Fruit fly (Drosophila melanogaster) S2 (cell line): ENCODE measurements around the gene pnt.

Experiments used
- CG8478 ChIP-seq: fragments of >200 bp; optimal IDR thresholded peaks from 2 replicates; lab custom pipeline; 2018
- CTCF ChIP-seq, 2 experiments: fragments of >200 bp; optimal IDR thresholded peaks; 2 replicates each; lab custom pipeline; 2018

Gene pnt

DNA sequence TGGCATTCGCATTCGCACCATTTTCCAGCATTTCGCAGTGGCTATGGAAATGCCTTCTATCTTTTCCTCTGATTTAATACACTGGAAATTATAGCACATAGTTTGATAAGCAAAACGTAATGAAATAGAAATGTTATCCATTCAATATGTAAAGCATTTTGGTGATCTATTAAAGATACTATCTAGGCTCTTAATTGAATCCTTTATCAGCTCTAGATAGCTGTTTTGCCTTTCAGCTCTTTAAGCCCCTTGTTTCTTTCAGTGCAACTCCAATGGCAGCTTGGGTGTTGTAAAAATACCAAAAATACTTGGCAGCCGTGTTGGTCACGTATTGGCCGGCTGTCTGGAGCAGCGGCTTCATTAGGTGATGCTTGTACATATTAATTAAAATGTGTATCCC lies 19.1 kb upstream of the pnt start:
- no peak for TF ChIP-seq CTCF (optimal IDR thresholded peaks at IDR 0.05; lab: Kevin White, UChicago)
- TF ChIP-seq CG8478 = no peak

DNA sequence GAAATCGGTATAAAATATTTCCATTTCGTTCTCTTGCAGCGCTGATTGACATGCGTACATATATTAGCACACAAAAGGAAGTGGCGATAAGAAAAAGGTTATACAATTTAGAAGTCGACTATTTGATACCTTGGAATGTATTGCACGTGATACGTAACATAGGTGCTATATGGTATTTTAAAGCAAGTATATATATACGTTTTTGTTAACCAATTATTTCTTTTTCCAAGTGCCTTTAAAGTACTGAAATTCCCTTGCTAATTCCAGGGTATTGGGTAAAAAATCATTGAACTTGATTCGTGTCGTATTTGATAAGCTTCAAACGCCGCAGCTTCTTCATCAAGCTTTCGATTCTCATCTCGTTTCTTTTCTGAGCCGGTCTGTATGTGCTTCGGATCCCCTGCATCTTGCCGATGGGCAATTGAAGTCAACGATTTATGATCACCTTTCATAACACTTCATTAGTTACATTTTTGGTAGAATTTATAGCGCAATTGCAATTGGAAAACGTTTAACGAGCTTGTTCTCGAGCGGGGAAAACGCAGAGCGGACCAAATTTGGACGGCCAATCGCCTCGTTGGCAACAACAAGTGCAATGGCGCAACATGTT lies 17.7 kb upstream of the pnt start, which contains the start of gene CG4408:
CG4408 (minus strand) TSS at position 60 of the 610 bp plus-strand sequence.
- TF ChIP-seq CTCF (optimal IDR thresholded peaks at IDR 0.05; lab: Kevin White, UChicago) = no peak

DNA sequence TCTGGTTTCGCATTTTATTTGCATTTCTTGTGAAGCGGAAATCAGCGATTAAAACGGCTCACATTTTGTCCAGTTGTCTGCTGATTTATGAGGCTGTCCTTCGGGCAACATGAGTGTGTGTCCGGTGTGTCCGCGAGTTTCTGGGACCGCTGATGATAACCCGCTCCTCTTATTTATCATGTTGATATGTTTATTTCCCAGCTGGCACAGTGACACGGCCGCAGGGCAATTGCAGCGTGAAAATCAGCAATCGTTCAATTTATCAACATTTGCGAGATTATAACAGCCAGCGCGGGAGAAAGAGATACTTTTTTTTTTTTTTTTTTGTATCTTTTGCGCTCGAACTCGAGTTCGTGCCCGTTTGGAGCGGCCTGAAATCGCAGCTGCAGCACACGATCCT lies 14.4 kb upstream of the pnt start:
- TF ChIP-seq CTCF (optimal IDR thresholded peaks at IDR 0.05; lab: Kevin White, UChicago) (no peak), CG8478 (peak; percentile 37)

DNA sequence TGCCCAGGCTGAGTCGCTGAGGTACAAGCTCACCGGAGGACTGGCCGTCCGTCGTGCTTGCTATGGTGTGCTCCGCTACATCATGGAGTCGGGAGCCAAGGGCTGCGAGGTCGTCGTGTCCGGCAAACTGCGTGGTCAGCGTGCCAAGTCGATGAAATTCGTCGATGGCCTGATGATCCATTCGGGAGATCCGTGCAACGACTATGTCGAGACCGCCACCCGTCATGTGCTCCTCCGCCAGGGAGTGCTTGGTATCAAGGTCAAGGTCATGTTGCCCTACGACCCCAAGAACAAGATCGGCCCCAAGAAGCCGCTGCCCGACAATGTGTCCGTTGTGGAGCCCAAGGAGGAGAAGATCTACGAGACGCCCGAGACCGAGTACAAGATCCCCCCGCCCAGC lies 13.5 kb upstream of the pnt start:
- TF ChIP-seq CTCF (optimal IDR thresholded peaks at IDR 0.05; lab: Kevin White, UChicago) (no peak), CG8478 (no peak)

DNA sequence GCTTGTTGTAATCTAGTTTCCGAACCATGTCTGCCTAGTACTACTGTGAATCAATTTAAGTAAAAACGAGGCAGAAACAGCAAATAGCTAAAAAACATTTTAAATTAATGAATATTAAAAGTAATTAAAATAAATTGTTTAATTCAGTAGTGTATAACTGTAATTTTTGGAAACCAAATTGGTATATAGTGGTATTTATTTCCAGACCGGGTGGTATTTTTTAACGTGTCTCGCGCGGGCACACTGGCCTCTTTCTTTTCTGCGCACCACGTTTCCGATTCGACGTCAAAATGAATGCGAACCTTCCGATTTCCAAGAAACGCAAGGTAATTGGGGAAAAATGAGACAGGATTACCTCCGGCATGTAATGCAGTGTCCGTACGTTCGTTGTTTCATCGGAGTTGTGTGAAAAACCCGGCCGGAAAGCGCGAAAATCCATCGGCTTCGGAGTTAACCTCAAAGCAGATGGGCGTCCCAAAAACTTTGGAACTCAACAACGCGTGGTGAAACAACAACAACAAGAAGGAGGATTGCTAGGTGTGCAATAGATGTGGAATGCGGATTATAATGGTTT lies 12.7 kb upstream of the pnt start, which contains the start of gene RpS3:
RpS3 (plus strand) TSS at position 248 of the 574 bp plus-strand sequence.
- peak in 1 of 2 experiments; percentile 26 for TF ChIP-seq CTCF (optimal IDR thresholded peaks at IDR 0.05; lab: Kevin White, UChicago)
- no peak for TF ChIP-seq CG8478

DNA sequence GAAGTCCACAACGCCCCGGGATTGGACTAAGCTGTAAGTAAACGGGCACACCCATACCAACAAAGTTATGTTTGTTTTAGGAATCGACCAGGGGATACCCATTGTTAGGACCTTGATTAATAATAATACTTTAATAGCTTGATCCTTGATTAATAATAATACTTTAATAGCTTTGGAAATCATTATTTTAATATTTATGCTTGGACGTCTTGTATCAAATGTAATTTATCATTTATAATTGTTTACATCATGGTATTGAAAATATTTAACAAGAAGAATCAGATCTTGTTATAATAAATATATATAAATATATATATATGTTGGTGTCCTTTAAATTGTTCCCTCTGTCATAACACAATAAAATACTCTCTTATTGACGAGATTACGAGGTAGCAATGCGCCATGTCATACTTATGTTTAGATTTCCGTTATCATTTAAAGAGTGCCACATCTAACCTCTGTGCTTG lies 11.0 kb upstream of the pnt start:
- TF ChIP-seq CG8478 = no peak
- no peak for TF ChIP-seq CTCF (optimal IDR thresholded peaks at IDR 0.05; lab: Kevin White, UChicago)

DNA sequence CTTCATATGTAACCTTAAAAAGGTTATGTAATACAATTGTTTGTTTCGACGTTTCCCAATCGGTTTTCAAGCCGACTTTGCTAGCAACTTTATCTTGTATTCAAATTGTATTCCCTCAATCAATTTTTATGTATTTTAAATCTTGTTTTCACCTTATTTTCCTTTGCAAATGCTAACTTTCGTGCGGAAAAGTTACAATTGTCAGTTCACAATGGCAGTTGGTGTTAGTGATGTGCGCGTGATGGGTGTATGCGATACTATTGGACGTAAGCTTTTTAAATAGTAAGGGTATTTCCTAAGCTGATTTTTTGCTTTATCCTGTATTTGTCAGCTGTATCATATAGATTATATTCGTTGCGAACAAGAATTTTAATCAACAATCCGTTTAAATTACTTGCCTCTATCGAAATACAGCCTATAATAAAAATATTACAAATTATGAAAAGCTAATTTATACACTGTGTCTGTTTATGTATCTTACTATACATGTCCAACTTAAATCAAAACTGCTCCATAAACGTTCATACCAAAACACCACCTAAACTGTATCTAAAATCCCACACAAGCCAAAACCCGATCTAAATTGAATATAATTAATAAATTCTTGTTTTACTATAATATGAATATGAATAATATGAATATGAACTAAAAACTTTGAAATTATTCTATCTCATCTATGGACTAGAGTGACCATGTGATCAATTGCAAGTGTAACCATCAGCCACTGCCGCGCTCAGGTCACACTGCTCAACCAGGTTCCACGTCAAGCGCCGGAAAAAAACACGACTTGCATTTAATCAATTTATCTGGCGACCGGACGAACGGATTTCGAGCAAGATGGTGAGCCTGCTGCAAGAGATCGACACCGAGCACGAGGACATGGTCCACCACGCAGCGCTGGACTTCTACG lies 10.1 kb upstream of the pnt start, which contains the start of the genes ATPsynCF6 and Sec13:
ATPsynCF6 (minus strand) TSS at position 236 of the 910 bp plus-strand sequence.
Sec13 (plus strand) TSS at position 450 of the 910 bp plus-strand sequence.
- TF ChIP-seq CTCF (optimal IDR thresholded peaks at IDR 0.05; lab: Kevin White, UChicago) = no peak
- TF ChIP-seq CG8478 = no peak

DNA sequence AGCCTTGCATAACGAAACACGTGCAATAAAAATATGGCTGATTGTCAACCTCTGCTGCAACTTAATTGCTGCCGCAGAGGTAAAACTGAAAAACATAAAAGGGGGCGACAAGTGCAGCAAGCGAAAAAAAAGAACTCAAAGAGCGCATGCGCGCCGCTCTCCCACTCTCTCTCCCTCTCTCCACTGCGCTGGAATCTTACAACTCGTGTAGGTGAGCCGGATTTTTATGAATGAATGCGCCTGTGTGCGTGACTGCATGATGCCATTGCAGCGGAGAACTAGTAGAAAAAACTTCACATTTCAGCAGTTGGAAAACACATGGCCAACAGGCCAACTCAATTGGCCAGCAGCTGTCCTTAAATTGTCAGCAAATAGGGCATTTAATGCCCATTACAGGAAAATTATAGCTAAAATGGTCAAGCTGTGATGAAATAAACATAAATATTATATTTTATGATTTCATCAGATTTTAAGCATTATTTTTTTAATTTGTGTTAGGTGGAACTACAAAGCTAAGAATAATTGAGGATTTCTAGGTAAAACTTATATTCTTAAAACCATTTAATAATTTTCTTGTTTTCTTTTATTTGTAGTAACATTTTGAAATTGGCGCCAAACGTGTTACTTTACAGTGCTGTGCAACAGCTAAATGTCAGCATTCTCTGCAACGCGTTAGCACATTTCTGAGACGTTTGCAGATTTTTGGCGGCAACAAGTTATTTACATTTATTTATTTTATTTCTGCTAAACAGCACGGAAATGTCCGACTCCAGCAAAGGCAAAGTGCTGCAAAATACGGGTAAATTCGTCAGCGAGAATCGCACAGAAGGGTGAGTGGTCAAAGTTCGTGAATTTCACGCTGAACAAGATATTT lies 1.7 kb upstream of the pnt start, which contains the start of gene PolE1:
PolE1 (plus strand) TSS at position 697 of the 874 bp plus-strand sequence.
- TF ChIP-seq CG8478 (no peak), CTCF (optimal IDR thresholded peaks at IDR 0.05; lab: Kevin White, UChicago) (no peak)

DNA sequence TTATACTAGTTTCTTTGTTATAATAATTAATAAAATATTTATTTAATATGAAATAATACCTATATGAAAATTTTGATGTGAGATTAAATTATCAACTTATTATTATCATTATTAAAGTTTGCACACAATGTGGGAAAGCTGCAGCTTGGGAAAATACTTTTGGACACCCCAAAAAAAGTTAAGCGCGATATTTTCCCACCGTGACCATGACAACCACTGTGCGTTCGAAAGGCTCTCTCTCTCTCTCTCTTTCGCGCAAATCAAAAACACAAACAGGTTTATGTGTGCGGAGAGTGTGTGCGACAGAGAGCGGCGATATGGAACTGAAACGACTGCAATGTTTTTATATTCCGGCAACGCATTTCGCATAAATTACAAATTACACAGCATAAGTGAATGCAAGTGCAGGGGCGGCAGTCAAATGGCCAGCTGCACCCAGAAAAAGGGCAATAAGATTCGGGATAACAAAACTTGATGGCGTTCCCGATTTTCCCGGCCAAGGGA lies 978 bp upstream of the pnt start:
- no peak for TF ChIP-seq CTCF (optimal IDR thresholded peaks at IDR 0.05; lab: Kevin White, UChicago)
- TF ChIP-seq CG8478 = no peak

DNA sequence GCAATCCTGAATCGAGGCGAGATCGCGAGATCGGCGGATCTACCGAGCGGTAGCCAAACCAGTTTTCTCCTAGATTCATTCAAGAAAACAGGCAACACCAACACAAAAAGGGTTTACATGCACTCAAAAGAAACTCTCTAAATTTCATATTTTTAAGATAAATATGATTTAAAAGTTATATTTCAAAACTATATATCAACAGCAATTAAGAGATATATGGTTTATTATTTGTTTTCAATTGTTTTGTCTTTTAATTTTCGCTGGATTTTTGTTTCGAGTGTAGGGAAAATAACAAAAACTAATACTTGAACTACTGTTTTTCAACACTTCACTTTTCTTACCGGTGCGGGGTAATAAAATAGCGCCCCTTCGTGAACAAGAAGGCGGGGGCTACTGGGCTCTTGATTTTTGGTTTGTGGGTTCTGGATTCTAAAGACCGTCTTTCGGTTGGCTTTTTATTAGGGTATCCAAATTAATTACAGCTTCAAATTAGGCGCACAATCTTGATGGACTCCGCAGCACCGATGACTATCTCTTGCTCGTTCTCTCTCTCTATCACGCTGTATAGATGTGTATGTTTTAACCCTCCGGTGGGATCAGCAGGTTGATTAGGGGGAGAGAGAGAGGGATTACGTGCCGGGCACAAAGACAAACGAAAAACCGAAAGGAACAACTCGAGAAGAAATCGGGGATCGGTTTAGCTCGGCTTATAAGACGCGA lies 750 bp downstream of the pnt start:
- TF ChIP-seq CTCF (optimal IDR thresholded peaks at IDR 0.05; lab: Kevin White, UChicago) = no peak

DNA sequence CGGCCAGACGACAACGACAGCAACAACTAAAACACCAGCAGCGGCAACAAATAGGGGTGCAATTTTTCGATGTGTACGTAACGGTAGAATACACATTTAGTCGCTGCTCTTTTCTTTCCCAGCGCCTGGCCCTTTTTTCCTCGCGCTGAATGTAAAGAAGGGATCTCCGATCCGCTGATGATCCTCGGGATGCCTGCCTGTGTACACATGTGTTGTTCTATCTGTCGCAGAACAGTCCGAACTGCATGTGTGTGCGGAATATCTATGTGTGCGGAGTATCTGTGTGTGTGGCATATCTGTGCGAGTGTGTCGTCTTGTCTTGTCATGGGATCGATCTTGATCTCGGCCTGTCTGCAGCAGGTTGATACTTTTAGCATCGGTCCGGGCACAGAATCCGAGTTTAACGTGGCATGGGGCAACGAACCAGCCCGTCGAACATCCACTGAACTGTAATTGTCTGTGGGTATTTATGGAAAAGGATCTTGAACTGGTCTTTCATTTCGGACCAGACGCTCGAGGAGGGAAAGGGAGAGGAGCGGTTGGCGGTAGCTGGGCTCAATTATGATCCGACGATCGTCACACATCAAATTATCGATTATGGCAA lies 2.2 kb downstream of the pnt start:
- no peak for TF ChIP-seq CG8478
- TF ChIP-seq CTCF (optimal IDR thresholded peaks at IDR 0.05; lab: Kevin White, UChicago) = no peak

DNA sequence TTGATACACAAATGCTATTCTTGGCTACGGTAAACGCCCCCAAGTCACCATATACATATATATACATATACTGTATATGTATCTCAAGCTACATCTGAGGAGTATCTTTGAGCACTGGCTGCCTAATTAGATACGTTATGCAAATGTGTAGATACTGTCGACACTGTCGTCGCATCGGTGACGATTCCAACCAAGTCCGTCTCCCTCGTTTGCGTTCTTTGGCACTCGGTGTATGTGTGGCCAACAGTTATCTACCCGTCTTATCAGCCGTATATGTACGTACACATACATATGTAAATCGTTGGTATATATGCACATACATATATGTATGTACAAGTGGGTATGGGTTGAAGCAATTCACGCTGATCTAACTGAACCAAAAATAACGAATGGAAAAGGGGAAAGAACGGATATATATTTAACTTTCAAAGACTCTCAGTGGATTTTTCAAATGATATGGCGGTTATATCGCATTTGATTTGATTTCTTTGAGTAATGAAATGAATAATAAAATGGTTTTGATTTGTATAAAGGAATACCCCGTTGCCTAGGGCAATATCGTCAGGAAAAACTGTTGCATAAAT lies 4.1 kb downstream of the pnt start:
- no peak for TF ChIP-seq CTCF (optimal IDR thresholded peaks at IDR 0.05; lab: Kevin White, UChicago)
- TF ChIP-seq CG8478 = no peak

DNA sequence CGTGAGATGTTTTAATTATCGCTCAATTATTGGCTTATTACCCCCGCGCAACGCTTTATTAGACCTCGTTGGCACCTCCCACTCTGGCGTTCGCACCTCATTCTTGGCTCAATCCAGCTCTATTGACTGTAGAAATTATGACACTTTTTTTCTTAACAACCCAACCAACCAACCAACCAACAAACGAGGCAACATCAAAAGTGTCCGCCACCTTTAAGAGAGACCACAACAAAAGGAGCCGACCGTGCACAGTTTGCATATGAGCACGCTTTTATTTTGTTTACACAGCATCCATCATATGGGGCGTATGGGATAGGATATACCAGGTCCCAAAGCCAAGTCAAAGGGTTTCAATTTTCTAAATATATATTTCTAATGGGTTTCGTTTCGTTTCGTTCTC lies 5.3 kb downstream of the pnt start:
- TF ChIP-seq CTCF (optimal IDR thresholded peaks at IDR 0.05; lab: Kevin White, UChicago) = no peak
- no peak for TF ChIP-seq CG8478
